Fruit fly (Drosophila melanogaster) whole organism, embryonic: Measurements from ENCODE around the gene CG3918.

Source experiments
- ATbp ChIP-seq: fragments of 200-800 bp; sonication (Bioruptor generic); optimal IDR thresholded peaks from 2 replicates; lab custom pipeline; 2017; ENCODE audit warnings: missing biosample characterization, mild to moderate bottlenecking, missing genetic modification characterization, missing genetic modification reagents
- B-H1 ChIP-seq: fragments of 200-800 bp; sonication (Bioruptor generic); IDR thresholded peaks from 3 replicates; pipeline ENCODE4 v1.3.6; 2022; ENCODE audit warnings: missing biosample characterization, missing genetic modification characterization
- CG10267 ChIP-seq: fragments of 200-800 bp; sonication (Bioruptor generic); optimal IDR thresholded peaks from 2 replicates; lab custom pipeline; 2018; ENCODE audit warnings: missing biosample characterization, mild to moderate bottlenecking, missing genetic modification characterization, moderate library complexity
- CG10366 ChIP-seq: fragments of 200-800 bp; sonication (Bioruptor generic); IDR thresholded peaks from 2 replicates; pipeline ENCODE4 v1.3.6; 2022; ENCODE audit warnings: missing biosample characterization, missing genetic modification characterization
- CG1602 ChIP-seq: fragments of 200-800 bp; sonication (Bioruptor generic); optimal IDR thresholded peaks from 3 replicates; lab custom pipeline; 2016; ENCODE audit warnings: missing biosample characterization, missing genetic modification characterization
- CG17568 ChIP-seq: fragments of 200-800 bp; sonication (Bioruptor generic); optimal IDR thresholded peaks from 2 replicates; lab custom pipeline; 2018; ENCODE audit warnings: missing biosample characterization, mild to moderate bottlenecking, missing genetic modification characterization, moderate library complexity
- CG17802 ChIP-seq: fragments of 200-800 bp; sonication (Bioruptor generic); optimal IDR thresholded peaks from 2 replicates; lab custom pipeline; 2018; ENCODE audit warnings: missing biosample characterization, mild to moderate bottlenecking, missing genetic modification characterization, moderate library complexity
- CG18599 ChIP-seq: fragments of 200-800 bp; sonication (Bioruptor generic); optimal IDR thresholded peaks from 3 replicates; lab custom pipeline; 2017; ENCODE audit warnings: missing biosample characterization, missing genetic modification characterization, mild to moderate bottlenecking, moderate library complexity, missing genetic modification reagents
- CG2120 ChIP-seq: fragments of 200-800 bp; sonication (Bioruptor generic); optimal IDR thresholded peaks from 3 replicates; lab custom pipeline; 2016; ENCODE audit warnings: missing biosample characterization, missing genetic modification characterization
- CG3065 ChIP-seq: fragments of 200-800 bp; sonication (Bioruptor generic); optimal IDR thresholded peaks from 2 replicates; lab custom pipeline; 2016; ENCODE audit warnings: missing biosample characterization, missing genetic modification characterization
- CG3281 ChIP-seq: fragments of 200-800 bp; sonication (Bioruptor generic); optimal IDR thresholded peaks from 3 replicates; lab custom pipeline; 2017; ENCODE audit warnings: missing biosample characterization, mild to moderate bottlenecking, missing genetic modification characterization
- CG34224 ChIP-seq: fragments of 200-800 bp; sonication (Bioruptor generic); IDR thresholded peaks from 3 replicates; pipeline ENCODE4 v1.3.6; 2022; ENCODE audit warnings: missing biosample characterization, missing genetic modification characterization; ENCODE audit not compliant: partially characterized antibody
- CG6254 ChIP-seq: fragments of 200-800 bp; sonication (Bioruptor generic); optimal IDR thresholded peaks from 3 replicates; lab custom pipeline; 2017; ENCODE audit warnings: mild to moderate bottlenecking, missing biosample characterization, missing genetic modification reagents, missing genetic modification characterization
- CG6272 ChIP-seq: fragments of 200-800 bp; sonication (Bioruptor generic); IDR thresholded peaks from 2 replicates; pipeline ENCODE4 v1.3.6; 2022; ENCODE audit warnings: missing biosample characterization, missing genetic modification characterization
- CG6654 ChIP-seq: fragments of 200-800 bp; sonication (Bioruptor generic); optimal IDR thresholded peaks from 2 replicates; lab custom pipeline; 2017; ENCODE audit warnings: missing biosample characterization, mild to moderate bottlenecking, missing genetic modification characterization
- CG8388 ChIP-seq: fragments of 200-800 bp; sonication (Bioruptor generic); optimal IDR thresholded peaks from 2 replicates; lab custom pipeline; 2019; ENCODE audit warnings: missing biosample characterization, mild to moderate bottlenecking, missing genetic modification characterization, moderate library complexity
- CG8478 ChIP-seq: fragments of >200 bp; optimal IDR thresholded peaks from 2 replicates; lab custom pipeline; 2018
- CG9876 ChIP-seq: fragments of 200-800 bp; sonication (Bioruptor generic); optimal IDR thresholded peaks from 2 replicates; lab custom pipeline; 2016; ENCODE audit warnings: missing biosample characterization, missing genetic modification characterization
- Dbx ChIP-seq: fragments of 200-800 bp; sonication (Bioruptor generic); IDR thresholded peaks from 3 replicates; pipeline ENCODE4 v1.3.6; 2022; ENCODE audit warnings: missing biosample characterization, missing genetic modification characterization
- Dip2 ChIP-seq: fragments of 200-800 bp; sonication (Bioruptor generic); IDR thresholded peaks from 2 replicates; pipeline ENCODE4 v1.3.6; 2022; ENCODE audit warnings: missing biosample characterization, missing genetic modification characterization
- Dll ChIP-seq: fragments of 200-800 bp; sonication (Bioruptor generic); IDR thresholded peaks from 4 replicates; pipeline ENCODE4 v1.3.6; 2022; ENCODE audit warnings: missing biosample characterization, missing genetic modification characterization; ENCODE audit not compliant: partially characterized antibody
- Dref ChIP-seq: fragments of 200-800 bp; sonication (Bioruptor generic); IDR thresholded peaks from 2 replicates; pipeline ENCODE4 v1.3.6; 2022; ENCODE audit warnings: missing biosample characterization, missing genetic modification characterization
- Ets65A ChIP-seq: fragments of 200-800 bp; sonication (Bioruptor generic); peaks from one replicate; lab custom pipeline; 2016; ENCODE audit warnings: missing biosample characterization, missing genetic modification characterization
- Ets97D ChIP-seq: fragments of 200-800 bp; sonication (Bioruptor generic); optimal IDR thresholded peaks from 3 replicates; lab custom pipeline; 2016; ENCODE audit warnings: missing biosample characterization, missing genetic modification characterization
- Fer2 ChIP-seq: fragments of 200-800 bp; sonication (Bioruptor generic); optimal IDR thresholded peaks from 2 replicates; lab custom pipeline; 2018; ENCODE audit warnings: missing biosample characterization, mild to moderate bottlenecking, missing genetic modification characterization, moderate library complexity
- GATAe ChIP-seq: fragments of 200-800 bp; sonication (Bioruptor generic); conservative IDR thresholded peaks from 2 replicates; pipeline ENCODE4 v1.3.6; 2022; ENCODE audit warnings: missing biosample characterization, missing genetic modification characterization
- HmgZ ChIP-seq: fragments of 200-800 bp; sonication (Bioruptor generic); optimal IDR thresholded peaks from 2 replicates; lab custom pipeline; 2018; ENCODE audit warnings: missing biosample characterization, mild to moderate bottlenecking, missing genetic modification characterization
- Med ChIP-seq: fragments of 200-800 bp; sonication (Bioruptor generic); peaks from one replicate; lab custom pipeline; 2016; ENCODE audit warnings: missing biosample characterization, missing genetic modification characterization, mild to moderate bottlenecking, inconsistent platforms, moderate library complexity
- Meics ChIP-seq: fragments of 200-800 bp; sonication (Bioruptor generic); optimal IDR thresholded peaks from 2 replicates; lab custom pipeline; 2017; ENCODE audit warnings: missing biosample characterization, mild to moderate bottlenecking, missing genetic modification characterization
- Nf-YC ChIP-seq: fragments of 200-800 bp; optimal IDR thresholded peaks from 3 replicates; lab custom pipeline; 2019; ENCODE audit warnings: missing biosample characterization, mild to moderate bottlenecking, missing genetic modification characterization, moderate library complexity
- Sox100B ChIP-seq: fragments of 200-800 bp; sonication (Bioruptor generic); optimal IDR thresholded peaks from 3 replicates; lab custom pipeline; 2018; ENCODE audit warnings: missing biosample characterization, mild to moderate bottlenecking, missing genetic modification characterization
- Xbp1 ChIP-seq: fragments of 200-800 bp; sonication (Bioruptor generic); optimal IDR thresholded peaks from 3 replicates; lab custom pipeline; 2016; ENCODE audit warnings: missing biosample characterization, mild to moderate bottlenecking, missing genetic modification characterization
- br ChIP-seq: fragments of >200 bp; optimal IDR thresholded peaks from 2 replicates; lab custom pipeline; 2017
- cato ChIP-seq: fragments of 200-800 bp; sonication (Bioruptor generic); optimal IDR thresholded peaks from 2 replicates; lab custom pipeline; 2016; ENCODE audit warnings: missing biosample characterization, missing genetic modification characterization, borderline replicate concordance
- disco-r ChIP-seq: fragments of 200-800 bp; sonication (Bioruptor generic); optimal IDR thresholded peaks from 2 replicates; lab custom pipeline; 2016; ENCODE audit warnings: missing biosample characterization, missing genetic modification characterization
- gce ChIP-seq: fragments of 200-800 bp; sonication (Bioruptor generic); IDR thresholded peaks from 3 replicates; pipeline ENCODE4 v1.3.6; 2022; ENCODE audit warnings: missing biosample characterization, missing genetic modification characterization
- gcm2 ChIP-seq: fragments of 200-800 bp; sonication (Bioruptor generic); optimal IDR thresholded peaks from 2 replicates; lab custom pipeline; 2016; ENCODE audit warnings: missing biosample characterization, missing genetic modification characterization
- gsb-n ChIP-seq: fragments of 200-800 bp; sonication (Bioruptor generic); optimal IDR thresholded peaks from 3 replicates; lab custom pipeline; 2018; ENCODE audit warnings: missing biosample characterization, mild to moderate bottlenecking, missing genetic modification characterization
- knrl ChIP-seq: fragments of 200-800 bp; sonication (Bioruptor generic); IDR thresholded peaks from 3 replicates; pipeline ENCODE4 v1.3.6; 2022; ENCODE audit warnings: missing biosample characterization, missing genetic modification characterization; ENCODE audit not compliant: partially characterized antibody
- luna ChIP-seq: fragments of 200-800 bp; sonication (Bioruptor generic); optimal IDR thresholded peaks from 2 replicates; lab custom pipeline; 2016; ENCODE audit warnings: missing biosample characterization, missing genetic modification characterization
- nerfin-1 ChIP-seq: fragments of 200-800 bp; sonication (Bioruptor generic); optimal IDR thresholded peaks from 3 replicates; lab custom pipeline; 2019; ENCODE audit warnings: missing biosample characterization, mild to moderate bottlenecking, missing genetic modification characterization, moderate library complexity
- pzg ChIP-seq: fragments of 200-800 bp; sonication (Bioruptor generic); optimal IDR thresholded peaks from 3 replicates; lab custom pipeline; 2018; ENCODE audit warnings: missing biosample characterization, mild to moderate bottlenecking, missing genetic modification characterization, moderate library complexity
- row ChIP-seq: fragments of 200-800 bp; sonication (Bioruptor generic); IDR thresholded peaks from 3 replicates; pipeline ENCODE4 v1.3.6; 2022; ENCODE audit warnings: missing biosample characterization, missing genetic modification characterization
- sima ChIP-seq: fragments of 200-800 bp; sonication (Bioruptor generic); optimal IDR thresholded peaks from 2 replicates; lab custom pipeline; 2016; ENCODE audit warnings: missing biosample characterization, missing genetic modification characterization
- sisA ChIP-seq: fragments of 200-800 bp; sonication (Bioruptor generic); IDR thresholded peaks from 2 replicates; pipeline ENCODE4 v1.3.6; 2022; ENCODE audit warnings: missing biosample characterization, missing genetic modification characterization
- slbo ChIP-seq: fragments of 200-800 bp; sonication (Bioruptor generic); IDR thresholded peaks from 2 replicates; pipeline ENCODE4 v1.3.6; 2022; ENCODE audit warnings: missing biosample characterization, missing genetic modification characterization
- ssp ChIP-seq: fragments of 200-800 bp; sonication (Bioruptor generic); IDR thresholded peaks from 2 replicates; pipeline ENCODE4 v1.3.6; 2022; ENCODE audit warnings: missing biosample characterization, missing genetic modification characterization
- toy ChIP-seq: fragments of 200-800 bp; sonication (Bioruptor generic); IDR thresholded peaks from 2 replicates; pipeline ENCODE4 v1.3.6; 2022; ENCODE audit warnings: missing biosample characterization, missing genetic modification characterization
- unpg ChIP-seq: fragments of 200-800 bp; sonication (Bioruptor generic); optimal IDR thresholded peaks from 3 replicates; lab custom pipeline; 2018; ENCODE audit warnings: missing biosample characterization, mild to moderate bottlenecking, missing genetic modification characterization, moderate library complexity
- zen2 ChIP-seq: fragments of 200-800 bp; sonication (Bioruptor generic); IDR thresholded peaks from 3 replicates; pipeline ENCODE4 v1.3.6; 2022; ENCODE audit warnings: missing biosample characterization, missing genetic modification characterization; ENCODE audit not compliant: partially characterized antibody

Gene CG3918

dm6 chrX:6549428-6550117 lies 25.3 kb downstream of the CG3918 start (continued):
- TF ChIP-seq Fer2 (tag; lab: Kevin White, UChicago) (peak; percentile 94), CG6272 (peak; percentile 92), Dref (GFP tag; lab: Robert Waterston, UW) (peak; percentile 47), cato (peak; percentile 88), CG6254 (peak; percentile 91), CG18599 (peak; percentile 98), knrl (GFP tag; lab: Robert Waterston, UW) (no peak), Nf-YC (tag; lab: Kevin White, UChicago) (peak; percentile 84), Meics (GFP tag; lab: Kevin White, UChicago) (peak; percentile 96), CG34224 (GFP tag; lab: Robert Waterston, UW) (no peak), gce (GFP tag; lab: Robert Waterston, UW) (peak; percentile 92), Ets97D (peak; percentile 83), disco-r (GFP tag; lab: Kevin White, UChicago) (peak; percentile 67), gcm2 (GFP tag; lab: Kevin White, UChicago) (peak; percentile 84), ATbp (GFP tag; lab: Kevin White, UChicago) (peak; percentile 93), CG3065 (GFP tag; lab: Kevin White, UChicago) (peak; percentile 73), Ets65A (peak; percentile 99), br (no peak), Med (GFP tag; lab: Kevin White, UChicago) (peak; percentile 100), luna (GFP tag; lab: Kevin White, UChicago) (peak; percentile 88), B-H1 (GFP tag; lab: Robert Waterston, UW) (peak; percentile 91), Sox100B (GFP tag; lab: Kevin White, UChicago) (peak; percentile 90), row (peak; percentile 95), CG6654 (GFP tag; lab: Kevin White, UChicago) (peak; percentile 87), slbo (GFP tag; lab: Robert Waterston, UW) (peak; percentile 97), HmgZ (peak; percentile 95), pzg (peak; percentile 25), CG3281 (peak; percentile 96), CG17802 (tag; lab: Kevin White, UChicago) (peak; percentile 85), Xbp1 (GFP tag; lab: Kevin White, UChicago) (peak; percentile 94), CG10366 (GFP tag; lab: Robert Waterston, UW) (peak; percentile 95), toy (GFP tag; lab: Robert Waterston, UW) (peak; percentile 86), sisA (GFP tag; lab: Robert Waterston, UW) (peak; percentile 95), CG10267 (peak; percentile 90), CG9876 (GFP tag; lab: Kevin White, UChicago) (peak; percentile 84), gsb-n (tag; lab: Kevin White, UChicago) (peak; percentile 79), Dbx (GFP tag; lab: Robert Waterston, UW) (peak; percentile 97), CG8388 (GFP tag; lab: Kevin White, UChicago) (peak; percentile 84), ssp (GFP tag; lab: Robert Waterston, UW) (peak; percentile 83), CG17568 (peak; percentile 84), CG8478 (no peak), GATAe (GFP tag; lab: Robert Waterston, UW) (peak; percentile 79), sima (GFP tag; lab: Kevin White, UChicago) (peak; percentile 89), CG2120 (peak; percentile 96), Dip2 (GFP tag; lab: Robert Waterston, UW) (peak; percentile 68; the same call in 1 of the 2 replicates), zen2 (GFP tag; lab: Robert Waterston, UW) (no peak), CG1602 (GFP tag; lab: Kevin White, UChicago) (peak; percentile 88), nerfin-1 (tag; lab: Kevin White, UChicago) (peak; percentile 91), Dll (GFP tag; lab: Robert Waterston, UW) (no peak), unpg (GFP tag; lab: Kevin White, UChicago) (peak; percentile 94)
